Worm (Caenorhabditis elegans): ENCODE data around the gene Y52E8A.2.

ce11 chrII:4326420-4326819 is 5.8 kb downstream of the Y52E8A.2 start, which contains the start of gene pfd-2:
- no peak for TF ChIP-seq B0336.3 (GFP tag; IDR thresholded peaks at IDR 0.05)
- TF ChIP-seq ama-1 (optimal IDR thresholded peaks at IDR 0.05), result no peak
- TF ChIP-seq ama-1 (GFP tag; optimal IDR thresholded peaks at IDR 0.05), result no peak
- TF ChIP-seq nfya-1 (tag; optimal IDR thresholded peaks at IDR 0.05; ENCODE audit: borderline replicate concordance, insufficient read depth), result no peak
- no peak for TF ChIP-seq F57C9.4 (tag; optimal IDR thresholded peaks at IDR 0.05)
- TF ChIP-seq K12H6.12 (tag; optimal IDR thresholded peaks at IDR 0.05), result no peak
- TF ChIP-seq tbx-9 (tag; optimal IDR thresholded peaks at IDR 0.05; ENCODE audit: borderline replicate concordance), result no peak
- no peak for TF ChIP-seq mel-28 (tag; optimal IDR thresholded peaks at IDR 0.05; ENCODE audit: borderline replicate concordance)
- no peak for TF ChIP-seq unc-130 (GFP tag; optimal IDR thresholded peaks at IDR 0.05)
- no peak for TF ChIP-seq ztf-28 (GFP tag; IDR thresholded peaks at IDR 0.05)

Measured in whole organism, young adult.